Worm (Caenorhabditis elegans) whole organism, L4/young adult: ENCODE data around the gene C44H9.6.

ENCODE experiments used
- W03F9.2 ChIP-seq: fragments of 150-350 bp; optimal IDR thresholded peaks from 2 replicates; lab custom pipeline; 2014; ENCODE audit warnings: missing biosample characterization, missing genetic modification characterization
- dao-5 ChIP-seq: sonication (generic microtip); optimal IDR thresholded peaks from 2 replicates; lab custom pipeline; 2016; ENCODE audit warnings: missing genotype, missing genetic modification characterization, moderate library complexity, missing compliant biosample characterization
- him-1 ChIP-seq: sonication (generic microtip); optimal IDR thresholded peaks from 2 replicates; lab custom pipeline; 2016; ENCODE audit warnings: missing genotype, missing genetic modification reagents, missing genetic modification characterization, missing compliant biosample characterization

C44H9.6 gene

ce11 chrV:12809876-12810275, 35.3 kb downstream of the C44H9.6 start, which contains the start of gene ZC443.1:
ZC443.1 (minus strand) TSS chrV:12810080.
- TF ChIP-seq W03F9.2 (tag; lab: Kevin White, UChicago) (no peak), him-1 (tag; lab: Kevin White, UChicago) (no peak), dao-5 (tag; lab: Kevin White, UChicago) (no peak)

ce11 chrV:12806190-12806589, 39.0 kb downstream of the C44H9.6 start, which contains the start of gene ZC443.7:
ZC443.7 (plus strand) TSS chrV:12806490.
- TF ChIP-seq him-1 (tag; lab: Kevin White, UChicago) (no peak), dao-5 (tag; lab: Kevin White, UChicago) (no peak), W03F9.2 (tag; lab: Kevin White, UChicago) (no peak)

ce11 chrV:12803274-12803673, 41.9 kb downstream of the C44H9.6 start, which contains the start of gene srbc-45:
srbc-45 (plus strand) TSS chrV:12803574.
- TF ChIP-seq W03F9.2 (tag; lab: Kevin White, UChicago) = no peak
- no peak for TF ChIP-seq him-1 (tag; lab: Kevin White, UChicago)
- no peak for TF ChIP-seq dao-5 (tag; lab: Kevin White, UChicago)

- TF ChIP-seq dao-5 (tag; lab: Kevin White, UChicago) (no peak), him-1 (tag; lab: Kevin White, UChicago) (no peak), W03F9.2 (tag; lab: Kevin White, UChicago) (no peak)
These were observed 45.0 kb downstream of the C44H9.6 start, which contains the start of gene ugt-3 for ce11 chrV:12800171-12800570. ugt-3 (minus strand) TSS chrV:12800271.

- TF ChIP-seq him-1 (tag; lab: Kevin White, UChicago) (no peak), W03F9.2 (tag; lab: Kevin White, UChicago) (no peak), dao-5 (tag; lab: Kevin White, UChicago) (no peak)
These were observed 47.2 kb downstream of the C44H9.6 start, which contains the start of gene ugt-6 for ce11 chrV:12797992-12798391. ugt-6 (minus strand) TSS chrV:12798224.

ce11 chrV:12796908-12797490, 48.1 kb downstream of the C44H9.6 start:
- TF ChIP-seq dao-5 (tag; lab: Kevin White, UChicago) = no peak
- no peak for TF ChIP-seq W03F9.2 (tag; lab: Kevin White, UChicago)
- no peak for TF ChIP-seq him-1 (tag; lab: Kevin White, UChicago)

- TF ChIP-seq dao-5 (tag; lab: Kevin White, UChicago) (no peak), him-1 (tag; lab: Kevin White, UChicago) (no peak), W03F9.2 (tag; lab: Kevin White, UChicago) (no peak)
These were observed 49.2 kb downstream of the C44H9.6 start for ce11 chrV:12795927-12796326.

ce11 chrV:12795196-12795595, 50.0 kb downstream of the C44H9.6 start, which contains the start of gene ugt-4:
ugt-4 (minus strand) TSS chrV:12795336.
- TF ChIP-seq W03F9.2 (tag; lab: Kevin White, UChicago) (no peak), dao-5 (tag; lab: Kevin White, UChicago) (no peak), him-1 (tag; lab: Kevin White, UChicago) (no peak)

- no peak for TF ChIP-seq W03F9.2 (tag; lab: Kevin White, UChicago)
- no peak for TF ChIP-seq him-1 (tag; lab: Kevin White, UChicago)
- no peak for TF ChIP-seq dao-5 (tag; lab: Kevin White, UChicago)
These were observed 52.4 kb downstream of the C44H9.6 start, which contains the start of gene ugt-5 for ce11 chrV:12792752-12793151. ugt-5 (minus strand) TSS chrV:12792965.
